Worm (Caenorhabditis elegans): Measurements from ENCODE around the gene F39F10.5.
"Not testable (repeated sequence)": the region's sequence is repeated elsewhere in the genome, so short reads cannot be mapped to it uniquely, and the experiment has no call there.

DNA sequence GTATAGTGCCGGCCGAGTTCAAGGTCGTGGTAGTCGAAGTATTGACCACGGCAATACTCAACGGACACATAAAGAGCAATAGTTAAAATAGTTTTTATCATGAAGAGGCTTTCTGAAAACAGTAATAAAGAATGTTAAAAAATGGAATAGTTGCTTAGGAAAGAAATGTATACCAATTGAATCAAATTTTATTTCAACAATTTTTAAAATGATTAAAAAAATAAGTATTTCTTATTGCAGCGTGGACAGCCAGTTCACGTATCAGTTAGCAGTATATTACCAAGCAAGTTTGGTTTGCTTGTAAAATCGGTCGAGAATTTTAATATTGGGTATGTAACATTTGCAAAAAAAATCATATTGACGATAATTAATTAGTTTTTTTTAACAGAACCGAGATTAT is at the start of gene F39F10.5:
- TF ChIP-seq ama-1 (optimal IDR thresholded peaks at IDR 0.05); pqm-1 (tag; optimal IDR thresholded peaks at IDR 0.05): not testable (repeated sequence)

Data from whole organism, late embryonic.